Fruit fly (Drosophila melanogaster) whole organism, embryonic: ENCODE data around the gene Nopp140.
A peak's percentile ranks its signal among the peaks of the same experiment; 100 is the strongest.

ENCODE experiments used
- Atf3 ChIP-seq: fragments of 200-800 bp; sonication (Bioruptor generic); optimal IDR thresholded peaks from 3 replicates; lab custom pipeline; 2016; ENCODE audit warnings: missing biosample characterization, missing genetic modification characterization
- CG10366 ChIP-seq: fragments of 200-800 bp; sonication (Bioruptor generic); IDR thresholded peaks from 2 replicates; pipeline ENCODE4 v1.3.6; 2022; ENCODE audit warnings: missing biosample characterization, missing genetic modification characterization
- CG13287 ChIP-seq: fragments of 200-800 bp; sonication (Bioruptor generic); IDR thresholded peaks from 2 replicates; pipeline ENCODE4 v1.3.6; 2022; ENCODE audit warnings: missing biosample characterization, missing genetic modification characterization; ENCODE audit not compliant: partially characterized antibody
- CG15696 ChIP-seq: fragments of 200-800 bp; sonication (Bioruptor generic); optimal IDR thresholded peaks from 2 replicates; lab custom pipeline; 2019; ENCODE audit warnings: missing biosample characterization, mild to moderate bottlenecking, missing genetic modification characterization, moderate library complexity
- CG16815 ChIP-seq: fragments of 200-800 bp; sonication (Bioruptor generic); optimal IDR thresholded peaks from 3 replicates; lab custom pipeline; 2017; ENCODE audit warnings: missing biosample characterization, mild to moderate bottlenecking, missing genetic modification characterization
- CG17385 ChIP-seq: fragments of 200-800 bp; sonication (Bioruptor generic); optimal IDR thresholded peaks from 3 replicates; lab custom pipeline; 2018; ENCODE audit warnings: missing biosample characterization, mild to moderate bottlenecking, missing genetic modification characterization
- CG2116 ChIP-seq: fragments of 200-800 bp; sonication (Bioruptor generic); optimal IDR thresholded peaks from 3 replicates; lab custom pipeline; 2018; ENCODE audit warnings: missing biosample characterization, mild to moderate bottlenecking, missing genetic modification characterization
- CG3163 ChIP-seq: fragments of 200-800 bp; sonication (Bioruptor generic); optimal IDR thresholded peaks from 3 replicates; lab custom pipeline; 2016; ENCODE audit warnings: missing biosample characterization, missing genetic modification characterization
- CG5180 ChIP-seq: fragments of 200-800 bp; sonication (Bioruptor generic); optimal IDR thresholded peaks from 3 replicates; lab custom pipeline; 2017; ENCODE audit warnings: missing biosample characterization, missing genetic modification characterization, mild to moderate bottlenecking, moderate library complexity, missing genetic modification reagents
- CG8388 ChIP-seq: fragments of 200-800 bp; sonication (Bioruptor generic); optimal IDR thresholded peaks from 2 replicates; lab custom pipeline; 2019; ENCODE audit warnings: missing biosample characterization, mild to moderate bottlenecking, missing genetic modification characterization, moderate library complexity
- CoRest ChIP-seq: fragments of 200-800 bp; sonication (Bioruptor generic); optimal IDR thresholded peaks from 3 replicates; lab custom pipeline; 2018; ENCODE audit warnings: missing biosample characterization, mild to moderate bottlenecking, missing genetic modification characterization, moderate library complexity
- D ChIP-seq, 2 experiments: fragments of 200-800 bp in 1 of 2; fragments of >200 bp in 1 of 2; sonication (Bioruptor generic) in 1 of 2; optimal IDR thresholded peaks; 2 replicates in 1 of 2; 3 replicates in 1 of 2; lab custom pipeline; 2017; ENCODE audit warnings: mild to moderate bottlenecking in 1 of 2, missing biosample characterization in 1 of 2, missing genetic modification characterization in 1 of 2, missing genetic modification reagents in 1 of 2
- Ets65A ChIP-seq: fragments of 200-800 bp; sonication (Bioruptor generic); peaks from one replicate; lab custom pipeline; 2016; ENCODE audit warnings: missing biosample characterization, missing genetic modification characterization
- Fer3 ChIP-seq: fragments of 200-800 bp; sonication (Bioruptor generic); optimal IDR thresholded peaks from 2 replicates; lab custom pipeline; 2018; ENCODE audit warnings: missing biosample characterization, mild to moderate bottlenecking, missing genetic modification characterization, moderate library complexity
- Hr78 ChIP-seq, 2 experiments: fragments of 200-800 bp in 1 of 2; fragments of >200 bp in 1 of 2; sonication (Bioruptor generic) in 1 of 2; optimal IDR thresholded peaks; 2 replicates each; lab custom pipeline; 2017 to 2019; ENCODE audit warnings: missing biosample characterization in 2 of 2, missing genetic modification characterization in 2 of 2, mild to moderate bottlenecking in 1 of 2, moderate library complexity in 1 of 2
- Jarid2 ChIP-seq: fragments of 200-800 bp; sonication (Bioruptor generic); optimal IDR thresholded peaks from 3 replicates; lab custom pipeline; 2017; ENCODE audit warnings: mild to moderate bottlenecking, missing biosample characterization, missing genetic modification reagents, missing genetic modification characterization
- Lim3 ChIP-seq: fragments of 200-800 bp; sonication (Bioruptor generic); IDR thresholded peaks from 2 replicates; pipeline ENCODE4 v1.3.6; 2022; ENCODE audit warnings: missing biosample characterization, missing genetic modification characterization
- Max ChIP-seq: fragments of 200-800 bp; sonication (Bioruptor generic); optimal IDR thresholded peaks from 2 replicates; lab custom pipeline; 2016; ENCODE audit warnings: missing biosample characterization, mild to moderate bottlenecking, missing genetic modification characterization
- Nf-YB ChIP-seq: fragments of 200-800 bp; sonication (Bioruptor generic); optimal IDR thresholded peaks from 3 replicates; lab custom pipeline; 2019; ENCODE audit warnings: missing biosample characterization, mild to moderate bottlenecking, missing genetic modification characterization, moderate library complexity
- Nf-YC ChIP-seq: fragments of 200-800 bp; optimal IDR thresholded peaks from 3 replicates; lab custom pipeline; 2019; ENCODE audit warnings: missing biosample characterization, mild to moderate bottlenecking, missing genetic modification characterization, moderate library complexity
- Trl ChIP-seq, 3 experiments: fragments of >200 bp in 2 of 3; fragments of 200-800 bp in 1 of 3; sonication (Bioruptor generic) in 1 of 3; optimal IDR thresholded peaks; 2 replicates in 1 of 3; 3 replicates in 2 of 3; lab custom pipeline; 2016 to 2017; ENCODE audit warnings: missing biosample characterization in 1 of 3, missing genetic modification characterization in 1 of 3
- Xrp1 ChIP-seq: fragments of 200-800 bp; sonication (Bioruptor generic); IDR thresholded peaks from 2 replicates; pipeline ENCODE4 v1.3.6; 2022; ENCODE audit warnings: missing biosample characterization, missing genetic modification characterization
- ara ChIP-seq: fragments of 200-800 bp; sonication (Bioruptor generic); IDR thresholded peaks from 2 replicates; pipeline ENCODE4 v1.3.6; 2022; ENCODE audit warnings: missing biosample characterization, missing genetic modification characterization
- ash1 ChIP-seq: fragments of 200-800 bp; sonication (Bioruptor generic); optimal IDR thresholded peaks from 2 replicates; lab custom pipeline; 2018; ENCODE audit warnings: missing biosample characterization, mild to moderate bottlenecking, missing genetic modification characterization
- bsh ChIP-seq, 2 experiments: fragments of 200-800 bp; sonication (Bioruptor generic); optimal IDR thresholded peaks; 2 replicates each; lab custom pipeline; 2017 to 2018; ENCODE audit warnings: mild to moderate bottlenecking in 2 of 2, missing biosample characterization in 2 of 2, missing genetic modification characterization in 2 of 2, moderate library complexity in 1 of 2
- cg ChIP-seq: fragments of 200-800 bp; sonication (Bioruptor generic); optimal IDR thresholded peaks from 3 replicates; lab custom pipeline; 2019; ENCODE audit warnings: missing biosample characterization, mild to moderate bottlenecking, missing genetic modification characterization, moderate library complexity
- chif ChIP-seq, 2 experiments: fragments of 200-800 bp; sonication (Bioruptor generic); optimal IDR thresholded peaks; 3 replicates each; lab custom pipeline; 2016; ENCODE audit warnings: missing biosample characterization in 2 of 2, missing genetic modification characterization in 2 of 2
- danr ChIP-seq: fragments of 200-800 bp; sonication (Bioruptor generic); IDR thresholded peaks from 2 replicates; pipeline ENCODE4 v1.3.6; 2022; ENCODE audit warnings: missing biosample characterization, missing genetic modification characterization
- en ChIP-seq: fragments of 200-800 bp; sonication (Bioruptor generic); optimal IDR thresholded peaks from 2 replicates; lab custom pipeline; 2016; ENCODE audit warnings: missing biosample characterization, missing genetic modification characterization
- gce ChIP-seq: fragments of 200-800 bp; sonication (Bioruptor generic); IDR thresholded peaks from 3 replicates; pipeline ENCODE4 v1.3.6; 2022; ENCODE audit warnings: missing biosample characterization, missing genetic modification characterization
- gcm ChIP-seq: fragments of 200-800 bp; sonication (Bioruptor generic); optimal IDR thresholded peaks from 2 replicates; lab custom pipeline; 2019; ENCODE audit warnings: missing biosample characterization, mild to moderate bottlenecking, missing genetic modification characterization, moderate library complexity
- gfzf ChIP-seq: fragments of 200-800 bp; sonication (Bioruptor generic); optimal IDR thresholded peaks from 2 replicates; lab custom pipeline; 2016; ENCODE audit warnings: missing biosample characterization, mild to moderate bottlenecking, missing genetic modification characterization, moderate library complexity
- kni ChIP-seq: fragments of 200-800 bp; sonication (Bioruptor generic); optimal IDR thresholded peaks from 3 replicates; lab custom pipeline; 2017; ENCODE audit warnings: mild to moderate bottlenecking, missing biosample characterization, missing genetic modification reagents, missing genetic modification characterization
- pan ChIP-seq, 4 experiments: fragments of >200 bp in 3 of 4; fragments of 200-800 bp in 1 of 4; sonication (Bioruptor generic) in 1 of 4; optimal IDR thresholded peaks in 3 of 4; IDR thresholded peaks in 1 of 4; 2 replicates each; pipeline versions ENCODE4 v1.3.6 to Lab custom; 2017 to 2022; ENCODE audit warnings: missing biosample characterization in 2 of 4, missing genetic modification characterization in 2 of 4, mixed read lengths in 1 of 4
- prd ChIP-seq, 3 experiments: fragments of >200 bp in 2 of 3; fragments of 200-800 bp in 1 of 3; sonication (Bioruptor generic) in 1 of 3; optimal IDR thresholded peaks in 2 of 3; IDR thresholded peaks in 1 of 3; 2 replicates in 2 of 3; 3 replicates in 1 of 3; pipeline versions ENCODE4 v1.3.6 to Lab custom; 2017 to 2022; ENCODE audit warnings: missing biosample characterization in 1 of 3, missing genetic modification characterization in 1 of 3
- pros ChIP-seq: fragments of 200-800 bp; sonication (Bioruptor generic); optimal IDR thresholded peaks from 3 replicates; lab custom pipeline; 2019; ENCODE audit warnings: missing biosample characterization, mild to moderate bottlenecking, missing genetic modification characterization, moderate library complexity
- psq ChIP-seq: fragments of 200-800 bp; sonication (Bioruptor generic); optimal IDR thresholded peaks from 2 replicates; lab custom pipeline; 2017; ENCODE audit warnings: missing biosample characterization, missing genetic modification characterization
- tgo ChIP-seq: fragments of 200-800 bp; sonication (Bioruptor generic); IDR thresholded peaks from 3 replicates; pipeline ENCODE4 v1.3.6; 2022; ENCODE audit warnings: missing biosample characterization, missing genetic modification characterization
- twi ChIP-seq: fragments of 200-800 bp; optimal IDR thresholded peaks from 2 replicates; lab custom pipeline; 2019; ENCODE audit warnings: missing biosample characterization, mild to moderate bottlenecking, missing genetic modification characterization, moderate library complexity
- vfl ChIP-seq: fragments of 200-800 bp; sonication (Bioruptor generic); optimal IDR thresholded peaks from 2 replicates; lab custom pipeline; 2016; ENCODE audit warnings: missing biosample characterization, missing genetic modification characterization
- wor ChIP-seq: fragments of 200-800 bp; sonication (Bioruptor generic); IDR thresholded peaks from 2 replicates; pipeline ENCODE4 v1.3.6; 2022; ENCODE audit warnings: missing biosample characterization, missing genetic modification characterization

Nopp140 gene

DNA sequence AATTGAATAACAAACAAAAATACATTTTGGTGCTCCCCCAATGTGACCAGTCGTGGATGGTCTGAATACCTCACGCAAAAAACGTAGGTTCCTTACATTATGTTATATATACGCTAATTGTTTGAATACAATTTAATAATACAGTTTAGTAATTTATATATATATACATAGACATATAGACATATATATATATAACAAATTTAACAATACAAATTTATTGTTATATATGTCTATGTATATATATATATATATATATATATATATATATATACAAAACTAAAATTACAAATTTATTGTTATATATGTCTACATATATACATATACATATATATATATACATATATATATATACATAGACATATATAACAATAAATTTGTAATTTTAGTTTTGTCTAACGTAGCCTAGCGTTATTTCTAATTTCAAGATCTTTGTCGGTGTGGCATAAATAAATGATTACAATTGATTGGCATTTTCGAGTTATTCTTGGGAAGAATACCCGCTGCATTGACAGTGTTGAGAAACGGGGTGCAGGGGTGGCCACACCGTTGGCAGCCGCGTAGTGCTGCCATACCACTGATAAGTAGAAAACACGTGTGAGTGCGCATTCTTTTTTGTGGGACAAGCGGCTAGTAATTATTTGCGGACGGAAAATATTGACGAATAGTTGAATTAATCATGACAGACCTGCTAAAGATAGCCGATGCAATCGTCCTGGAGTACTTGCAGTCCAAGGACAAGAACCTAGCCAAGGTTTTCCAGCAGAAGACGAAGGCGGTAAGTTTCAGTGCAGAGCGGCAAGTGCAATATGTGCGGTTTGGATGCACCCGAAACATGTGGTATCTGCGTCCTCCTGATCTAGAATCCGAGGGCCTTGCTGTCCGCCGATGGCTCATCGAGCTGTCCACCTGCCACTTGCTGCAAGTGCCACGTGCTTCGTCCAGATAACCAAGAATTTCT lies at the start of gene Nopp140, which contains the start of gene CG7148 (continued):
- no peak for TF ChIP-seq danr (GFP tag; lab: Robert Waterston, UW)
- TF ChIP-seq Hr78 (GFP tag; optimal IDR thresholded peaks at IDR 0.05; lab: Kevin White, UChicago) = no peak
- peak; percentile 39; the same call in 1 of the 2 replicates for TF ChIP-seq CG13287 (GFP tag; lab: Robert Waterston, UW)
- TF ChIP-seq vfl = peak; percentile 59
- TF ChIP-seq CoRest = peak; percentile 61
- TF ChIP-seq gfzf (GFP tag; lab: Kevin White, UChicago) = peak; percentile 46
- peak in 1 of 2 experiments; percentile 63 for TF ChIP-seq bsh (GFP tag; optimal IDR thresholded peaks at IDR 0.05; lab: Kevin White, UChicago)
- TF ChIP-seq, all 482 proteins: peak for 328

DNA sequence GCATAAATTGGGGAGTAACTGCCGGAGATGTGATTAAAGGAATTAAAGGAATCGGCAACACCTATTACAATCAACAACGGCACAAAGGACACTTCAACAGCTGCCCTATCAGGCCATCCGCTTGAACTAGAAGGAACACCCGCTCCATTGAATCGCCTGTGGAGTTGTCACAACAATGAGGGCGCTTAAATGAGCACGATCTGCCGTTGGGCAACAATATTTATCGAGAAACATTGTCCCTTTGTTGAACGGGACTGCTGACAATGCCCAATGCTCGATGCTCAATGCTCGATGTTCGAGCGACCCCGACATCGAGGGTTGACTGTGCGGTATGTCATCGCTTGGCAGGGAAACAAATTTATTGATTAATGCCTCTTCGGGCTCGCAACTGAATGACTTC lies 44.7 kb upstream of the Nopp140 start:
- TF ChIP-seq D (optimal IDR thresholded peaks at IDR 0.05; lab: Kevin White, UChicago) (peak; percentile 97), D (GFP tag; optimal IDR thresholded peaks at IDR 0.05; lab: Kevin White, UChicago) (no peak), psq (GFP tag; lab: Kevin White, UChicago) (no peak), ash1 (no peak), pan (optimal IDR thresholded peaks at IDR 0.05; lab: Kevin White, UChicago) (no peak), pan (GFP tag; optimal IDR thresholded peaks at IDR 0.05 in 1 of 2, IDR thresholded peaks at IDR 0.05 in 1 of 2) (no peak), CG3163 (no peak), Fer3 (tag; lab: Kevin White, UChicago) (no peak), chif (GFP tag; optimal IDR thresholded peaks at IDR 0.05; lab: Kevin White, UChicago) (no peak), tgo (GFP tag; lab: Robert Waterston, UW) (no peak), pros (GFP tag; lab: Kevin White, UChicago) (peak; percentile 27), gcm (GFP tag; lab: Kevin White, UChicago) (peak; percentile 59)

DNA sequence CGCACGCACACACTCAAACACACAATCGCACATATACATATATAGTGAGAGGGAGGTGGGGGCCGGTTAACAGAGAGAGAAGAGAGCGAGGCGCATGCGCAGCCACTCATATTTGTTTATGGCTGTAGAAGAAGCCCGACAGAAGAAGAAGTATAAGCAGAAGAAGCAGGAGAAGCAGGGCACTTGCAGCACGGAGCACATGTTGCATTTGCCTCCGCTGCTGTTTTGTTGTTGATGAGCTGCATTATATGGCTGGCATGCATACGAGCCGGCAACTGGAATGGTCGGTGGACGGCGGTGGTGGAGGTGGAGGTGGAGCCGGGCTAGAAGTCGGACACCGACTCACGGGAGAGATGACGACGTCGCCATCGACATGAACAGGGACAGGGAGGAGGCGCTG lies 32.1 kb upstream of the Nopp140 start:
- TF ChIP-seq Jarid2 (GFP tag; lab: Kevin White, UChicago) (peak; percentile 23), Xrp1 (GFP tag; lab: Robert Waterston, UW) (no peak), Trl (optimal IDR thresholded peaks at IDR 0.05; lab: Kevin White, UChicago) (peak in 1 of 2 experiments; percentile 60), Trl (GFP tag; optimal IDR thresholded peaks at IDR 0.05; lab: Kevin White, UChicago) (no peak), CG5180 (GFP tag; lab: Kevin White, UChicago) (peak; percentile 40), pros (GFP tag; lab: Kevin White, UChicago) (peak; percentile 63), cg (peak; percentile 67), Nf-YC (tag; lab: Kevin White, UChicago) (peak; percentile 37), kni (GFP tag; lab: Kevin White, UChicago) (peak; percentile 1), twi (peak; percentile 57), Max (GFP tag; lab: Kevin White, UChicago) (no peak), CG17385 (peak; percentile 31), prd (optimal IDR thresholded peaks at IDR 0.05; lab: Kevin White, UChicago) (no peak), prd (GFP tag; IDR thresholded peaks at IDR 0.05; lab: Robert Waterston, UW) (no peak), Nf-YB (peak; percentile 91)

DNA sequence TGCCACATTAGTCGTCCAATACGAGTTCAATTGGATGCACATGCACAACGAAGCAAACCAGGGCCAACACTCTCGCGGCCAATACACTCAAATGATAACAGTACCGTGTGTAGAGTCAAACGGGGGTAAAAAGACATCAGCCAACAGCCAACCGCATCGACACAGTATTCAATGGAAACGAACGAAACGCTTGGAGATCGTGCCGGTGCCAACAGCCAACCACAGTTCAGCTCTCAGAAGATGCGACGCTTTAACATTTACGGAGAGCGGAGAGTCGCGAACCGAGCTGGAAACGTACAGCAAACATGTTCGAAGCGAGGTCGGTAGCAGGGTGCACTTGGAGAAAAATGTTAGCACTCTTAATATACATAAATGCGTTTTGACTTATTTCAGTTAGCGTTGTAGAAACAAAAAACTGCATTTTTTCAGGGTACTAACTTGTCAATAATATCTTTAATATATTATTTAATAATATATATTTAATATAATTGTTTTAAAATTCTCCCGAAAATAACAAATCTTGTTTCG lies 24.5 kb upstream of the Nopp140 start:
- peak; percentile 47; the same call in 1 of the 3 replicates for TF ChIP-seq gce (GFP tag; lab: Robert Waterston, UW)
- no peak for TF ChIP-seq en (GFP tag; lab: Kevin White, UChicago)
- 0 out of 2 replicates have a peak, but pooled peaks have one; percentile 17 for TF ChIP-seq Lim3 (GFP tag; lab: Robert Waterston, UW)
- TF ChIP-seq wor (GFP tag; lab: Robert Waterston, UW) = peak; percentile 19; the same call in 1 of the 2 replicates
- TF ChIP-seq Atf3 (GFP tag; lab: Kevin White, UChicago) = peak; percentile 23
- TF ChIP-seq CG15696 (tag; lab: Kevin White, UChicago) = peak; percentile 68
- peak; percentile 80 for TF ChIP-seq ara (GFP tag; lab: Robert Waterston, UW)
- TF ChIP-seq CG10366 (GFP tag; lab: Robert Waterston, UW) = peak; percentile 73
- TF ChIP-seq CG2116 (GFP tag; lab: Kevin White, UChicago) = peak; percentile 28
- TF ChIP-seq CG16815 (GFP tag; lab: Kevin White, UChicago) = peak; percentile 31
- peak; percentile 41 for TF ChIP-seq Ets65A (GFP tag; lab: Kevin White, UChicago)
- peak; percentile 68 for TF ChIP-seq CG8388 (GFP tag; lab: Kevin White, UChicago)
